Fruit fly (Drosophila melanogaster) whole organism, larva: ENCODE measurements around the gene Tsp68C.

Experiments used
- noc ChIP-seq: fragments of 200-800 bp; sonication (Bioruptor generic); optimal IDR thresholded peaks from 3 replicates; lab custom pipeline; 2019; ENCODE audit warnings: missing biosample characterization, mild to moderate bottlenecking, missing genetic modification characterization, moderate library complexity

The Tsp68C gene

DNA sequence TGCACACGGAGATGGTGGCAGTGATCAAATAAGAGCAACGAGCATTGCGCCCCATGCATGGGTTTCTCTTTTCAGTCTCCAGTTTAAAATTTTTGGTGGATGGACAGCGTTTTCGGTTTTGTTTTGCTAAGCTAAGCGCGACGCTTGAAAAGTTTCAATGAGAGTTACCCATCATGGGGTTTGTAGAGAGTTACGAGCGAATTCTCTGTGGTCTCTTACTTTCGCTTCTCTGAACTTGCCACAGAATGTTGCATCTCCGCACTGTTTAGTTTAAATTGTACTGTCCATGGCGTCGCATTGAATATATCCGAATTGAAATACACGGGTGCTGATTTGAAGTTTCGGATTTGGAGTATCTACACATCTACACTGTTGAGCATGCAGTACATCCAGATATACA lies at the start of gene Tsp68C:
Gene Tsp68C, plus strand, starts transcription at position 301 of the 400 bp plus-strand sequence.
- no peak for TF ChIP-seq noc (tag; lab: Kevin White, UChicago)

DNA sequence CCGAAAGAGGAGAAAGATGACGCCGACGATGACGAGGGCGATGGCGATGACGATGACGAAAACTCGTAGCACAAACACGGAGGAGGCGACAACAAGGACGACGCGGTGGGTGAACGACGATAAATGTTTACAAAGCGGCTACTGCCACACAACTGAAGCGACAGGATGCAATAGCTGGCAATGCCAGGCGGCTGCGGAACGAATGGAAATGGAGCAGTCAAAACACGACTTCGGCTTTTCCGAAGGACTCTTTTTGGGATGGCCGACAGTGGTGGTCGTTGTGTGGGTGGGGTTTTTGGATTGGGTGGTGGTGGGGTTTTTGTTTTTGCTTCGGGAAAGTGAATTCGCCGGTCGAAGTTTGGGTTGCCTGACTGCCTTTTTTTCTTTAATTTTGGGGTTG lies 40.2 kb upstream of the Tsp68C start, which contains the start of gene bru3:
Gene bru3, minus strand, starts transcription at position 143 of the 400 bp plus-strand sequence.
- TF ChIP-seq noc (tag; lab: Kevin White, UChicago): no peak

DNA sequence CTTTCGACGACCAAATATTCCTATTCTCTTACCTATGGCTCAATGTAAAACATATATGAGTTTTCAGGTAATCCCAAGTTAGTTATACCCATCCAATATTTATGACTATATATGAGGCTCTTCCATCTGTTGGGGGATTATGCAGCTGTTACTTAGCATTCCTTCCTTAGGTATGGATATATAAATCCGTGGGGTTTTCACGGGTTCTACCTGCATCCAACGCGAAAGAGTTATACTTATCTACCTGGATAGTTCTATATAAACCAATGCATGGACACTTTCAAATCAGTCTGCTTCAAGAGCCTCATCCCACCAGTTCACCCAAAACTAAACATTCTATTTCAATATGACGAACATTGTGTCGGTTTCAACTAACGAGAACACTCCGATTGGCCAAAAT lies 6.0 kb upstream of the Tsp68C start, which contains the start of gene CG43184:
Gene CG43184, plus strand, starts transcription at position 301 of the 400 bp plus-strand sequence.
- TF ChIP-seq noc (tag; lab: Kevin White, UChicago): no peak

DNA sequence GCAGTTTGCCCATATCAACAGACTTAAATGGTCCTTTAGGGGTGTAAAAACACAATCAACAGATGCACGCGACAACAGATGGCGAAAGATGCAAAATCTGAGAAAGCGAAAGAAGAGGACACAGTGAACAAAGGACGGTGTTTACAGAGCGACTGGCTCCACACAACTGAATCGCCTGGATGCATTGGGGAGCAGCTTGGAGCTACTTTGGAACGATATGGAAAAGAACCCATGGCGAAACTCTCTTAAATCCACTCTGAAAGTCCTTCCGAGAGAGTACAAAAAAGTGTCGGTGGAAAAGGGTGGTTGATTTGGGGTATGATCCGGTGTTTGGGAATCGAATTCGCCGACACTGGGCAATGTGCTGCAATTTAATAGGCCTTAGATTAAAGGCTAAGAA lies 2.7 kb upstream of the Tsp68C start:
- no peak for TF ChIP-seq noc (tag; lab: Kevin White, UChicago)

DNA sequence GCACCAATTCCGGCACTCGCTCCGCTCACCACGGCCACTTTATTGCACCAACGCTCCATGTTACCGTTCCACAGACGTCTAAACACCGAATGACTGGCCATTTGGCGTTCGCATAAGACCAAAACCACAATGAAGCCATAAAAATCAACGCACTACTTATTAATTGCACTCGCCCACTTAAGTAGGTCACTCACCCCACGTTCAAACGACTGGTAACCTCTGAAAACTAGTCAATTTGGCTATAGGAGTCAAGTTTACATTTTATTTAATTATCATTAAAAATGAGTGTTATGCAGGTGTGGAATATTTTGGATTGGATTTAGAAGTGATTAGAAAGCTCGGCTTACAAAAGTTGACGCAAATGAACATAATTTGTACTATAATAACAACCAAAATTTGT lies 1.3 kb upstream of the Tsp68C start, which contains the start of gene CG8757:
Gene CG8757, minus strand, starts transcription at position 101 of the 400 bp plus-strand sequence.
- no peak for TF ChIP-seq noc (tag; lab: Kevin White, UChicago)

DNA sequence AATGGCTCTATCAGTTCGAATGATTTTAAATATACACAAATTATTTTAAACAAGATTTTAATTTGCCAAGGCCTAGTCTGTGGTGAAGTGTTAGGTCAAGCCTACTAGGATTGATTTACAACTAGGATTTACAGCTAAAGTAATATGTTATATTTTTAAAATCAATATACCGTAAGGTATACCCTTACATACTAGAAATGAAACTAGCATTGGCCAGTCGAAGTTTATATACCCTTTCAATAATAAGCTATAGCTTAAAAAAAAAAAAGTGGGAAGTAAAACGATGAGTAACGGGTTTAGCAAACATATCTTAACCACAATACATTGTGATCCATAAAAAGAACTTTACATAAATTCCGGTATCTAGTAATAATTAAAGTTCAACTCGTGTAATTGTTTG lies 539 bp upstream of the Tsp68C start, which contains the start of gene CG8750:
Gene CG8750, minus strand, starts transcription at position 101 of the 400 bp plus-strand sequence.
- TF ChIP-seq noc (tag; lab: Kevin White, UChicago): no peak

DNA sequence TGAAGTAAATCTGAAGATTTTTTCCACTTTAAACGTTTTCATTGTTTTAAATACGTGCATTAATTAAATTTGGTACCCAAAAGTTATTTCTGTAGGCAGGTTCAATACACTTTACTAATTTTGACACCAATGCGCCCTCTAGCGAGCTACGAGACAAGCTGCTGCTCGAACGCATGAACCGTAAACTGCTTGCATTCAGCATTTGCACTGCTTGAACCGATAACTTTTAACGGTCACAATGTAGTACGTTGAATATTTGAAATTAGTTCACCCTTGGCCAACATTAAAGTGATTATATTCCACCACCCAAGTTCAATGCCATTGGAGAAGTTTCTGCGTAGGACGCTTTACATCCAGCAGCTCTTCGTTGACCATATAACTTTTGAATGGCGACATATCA lies 1.8 kb downstream of the Tsp68C start:
- no peak for TF ChIP-seq noc (tag; lab: Kevin White, UChicago)

DNA sequence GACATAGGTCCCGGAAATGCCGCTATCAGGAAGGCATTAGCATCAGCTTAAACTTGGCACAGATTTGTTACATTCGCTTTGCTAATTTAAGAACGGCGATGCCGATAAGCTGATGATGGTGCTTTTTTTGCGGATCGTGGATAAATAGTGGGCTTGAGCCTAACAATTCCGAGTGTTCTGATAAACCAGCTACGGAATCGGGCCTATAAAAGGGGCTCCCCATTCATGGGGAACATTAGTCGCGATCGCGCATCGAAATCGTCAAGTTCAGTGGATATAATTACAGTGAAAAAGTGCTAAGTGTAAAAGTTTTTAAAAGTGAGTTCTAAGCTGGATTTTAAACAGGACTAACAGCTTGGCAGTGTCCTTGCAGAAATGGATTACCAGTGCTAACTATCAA lies 2.3 kb downstream of the Tsp68C start, which contains the start of gene Hml:
Gene Hml, plus strand, starts transcription at position 301 of the 400 bp plus-strand sequence.
- TF ChIP-seq noc (tag; lab: Kevin White, UChicago): no peak

DNA sequence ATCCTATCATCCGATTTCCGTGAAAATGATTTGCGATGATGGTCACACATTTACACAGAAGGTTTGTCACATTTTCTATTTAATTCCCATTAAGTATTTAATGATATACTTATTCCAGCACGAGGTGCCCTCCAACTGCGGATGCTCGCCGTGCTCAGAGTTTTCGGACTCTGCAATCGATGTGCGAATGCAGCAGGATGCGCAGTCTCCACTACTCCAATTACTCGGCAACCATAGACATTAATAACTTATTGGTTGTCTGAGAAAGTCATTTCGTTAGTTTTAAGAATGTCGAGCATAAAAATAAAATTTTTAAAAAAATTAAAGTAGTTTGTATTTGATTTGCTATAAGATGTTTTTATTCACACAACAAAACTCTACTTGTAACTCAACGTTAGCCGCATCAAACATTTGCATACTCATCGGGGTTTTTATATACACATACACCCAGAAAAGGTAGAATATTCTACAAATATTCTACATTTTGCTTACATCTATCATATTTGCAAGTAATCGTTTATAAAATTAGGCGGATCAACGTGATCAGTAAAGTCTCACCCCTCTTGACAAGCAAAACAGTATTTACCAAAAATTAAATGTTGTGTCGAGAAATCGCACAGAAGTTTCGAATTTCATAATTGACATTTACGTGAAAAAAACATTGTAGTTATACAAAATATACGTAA lies 16.4 kb downstream of the Tsp68C start:
- no peak for TF ChIP-seq noc (tag; lab: Kevin White, UChicago)

DNA sequence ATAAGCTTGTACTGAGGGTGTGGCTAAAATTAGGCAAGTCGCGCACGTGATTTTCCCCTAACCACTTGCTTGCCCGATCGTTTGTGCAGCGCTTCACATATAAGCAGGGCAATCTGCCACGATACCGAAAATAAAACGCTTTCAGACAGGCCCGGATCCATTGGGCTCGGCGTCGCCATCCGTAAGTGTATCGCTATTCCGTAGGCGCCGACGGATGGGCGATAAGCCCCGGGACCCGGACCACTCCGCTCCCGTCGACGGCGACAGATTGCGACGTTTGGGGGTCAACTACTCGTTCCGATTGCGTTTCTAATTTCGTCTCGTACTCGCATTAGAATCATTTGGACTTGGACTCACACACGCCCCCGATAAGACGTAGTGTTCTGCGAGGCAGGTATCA lies 18.9 kb downstream of the Tsp68C start:
- peak; percentile 90 for TF ChIP-seq noc (tag; lab: Kevin White, UChicago)

DNA sequence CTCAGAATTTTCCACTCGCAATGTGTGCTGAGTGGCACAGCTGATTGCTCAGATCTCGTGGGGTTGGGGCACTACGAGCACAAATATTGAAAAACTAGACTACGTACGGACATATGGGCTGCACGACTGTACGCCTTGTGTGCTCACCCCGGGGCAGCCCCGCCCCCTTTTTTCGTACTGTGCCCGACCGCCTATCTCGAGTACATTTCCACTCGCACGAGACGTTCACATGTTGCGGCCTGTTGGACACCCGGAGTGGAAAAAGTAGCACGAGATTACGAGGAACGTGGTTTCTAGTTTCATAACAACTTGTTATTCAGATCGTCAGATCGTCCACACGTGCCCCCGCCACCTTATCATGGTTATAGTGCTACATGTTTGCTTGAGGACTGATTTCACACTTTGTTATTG lies 19.9 kb downstream of the Tsp68C start:
- no peak for TF ChIP-seq noc (tag; lab: Kevin White, UChicago)

DNA sequence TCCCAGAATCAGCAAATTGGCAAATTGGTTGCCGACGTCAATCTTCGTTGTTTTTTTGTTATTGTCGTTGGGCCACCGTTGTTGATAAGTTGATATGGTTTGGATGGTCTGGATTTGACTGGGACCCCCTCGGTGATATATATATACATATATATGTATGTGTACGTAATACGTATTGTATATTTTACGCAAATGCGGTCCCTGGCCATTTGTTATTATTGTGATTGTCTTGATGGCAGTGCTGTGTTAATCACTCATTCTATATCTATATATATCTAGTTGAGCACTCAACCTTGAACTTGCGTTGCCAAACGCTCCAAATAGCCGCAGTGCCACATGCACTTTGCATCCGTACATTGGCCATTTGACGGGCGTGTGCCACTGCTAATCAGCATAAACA lies 21.1 kb downstream of the Tsp68C start:
- no peak for TF ChIP-seq noc (tag; lab: Kevin White, UChicago)

DNA sequence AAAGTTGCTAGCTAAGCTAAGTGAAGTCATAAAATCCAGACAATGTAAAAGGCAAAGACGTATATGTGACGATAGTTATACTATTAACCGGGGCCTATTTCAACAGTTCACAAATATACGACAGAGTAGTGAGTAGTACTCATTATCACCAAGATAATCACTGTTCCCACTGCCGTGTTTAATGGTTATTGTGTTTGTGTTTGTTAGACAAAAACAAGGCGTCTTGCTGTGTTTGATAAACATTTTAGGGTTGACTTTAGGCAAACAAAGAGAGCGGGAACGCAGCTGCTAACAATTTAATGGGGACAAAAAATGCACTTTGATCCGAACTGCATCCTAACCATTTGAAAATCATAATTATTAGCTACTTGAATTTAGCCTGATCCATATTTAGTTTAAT lies 22.0 kb downstream of the Tsp68C start:
- no peak for TF ChIP-seq noc (tag; lab: Kevin White, UChicago)

DNA sequence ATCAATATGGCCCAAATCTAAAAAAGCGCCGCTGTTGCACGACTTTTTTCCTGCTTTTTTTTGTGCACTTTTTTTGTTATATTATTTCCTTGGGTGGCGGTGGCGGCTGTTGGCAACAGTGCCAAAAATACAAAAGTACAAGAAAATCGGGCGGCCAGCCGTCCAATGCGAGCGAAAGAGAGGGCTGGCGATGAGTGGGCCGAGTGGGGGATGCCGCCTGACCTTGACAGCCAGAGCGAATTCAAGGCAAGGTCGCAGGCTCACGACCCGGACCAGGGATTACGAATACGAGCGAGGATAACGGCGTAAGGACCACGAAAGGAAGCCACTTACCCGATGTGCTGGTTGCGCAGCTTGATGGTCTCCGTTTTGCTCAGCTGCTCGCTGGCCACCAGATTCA lies 22.8 kb downstream of the Tsp68C start:
- TF ChIP-seq noc (tag; lab: Kevin White, UChicago): no peak

DNA sequence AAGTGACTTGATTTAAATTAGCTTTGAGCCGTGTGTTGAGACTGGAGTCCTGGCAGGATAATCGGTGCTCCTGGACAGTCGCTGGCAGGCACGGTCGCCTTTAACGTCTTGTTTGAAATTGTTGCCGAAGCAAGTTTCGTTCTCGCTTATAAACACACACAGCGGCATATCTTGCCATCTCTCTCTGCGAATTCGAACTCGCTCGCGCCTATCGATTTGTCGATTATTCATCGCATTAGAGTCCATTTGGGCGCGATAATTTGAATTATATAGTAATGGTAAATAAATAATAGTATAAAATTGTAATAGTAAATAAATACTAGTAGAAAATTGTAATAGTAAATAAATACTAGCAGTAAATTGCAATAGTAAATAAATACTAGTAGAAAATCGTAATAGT lies 23.3 kb downstream of the Tsp68C start, which contains the start of gene CG8745:
Gene CG8745, minus strand, starts transcription at position 126 of the 400 bp plus-strand sequence.
- no peak for TF ChIP-seq noc (tag; lab: Kevin White, UChicago)

DNA sequence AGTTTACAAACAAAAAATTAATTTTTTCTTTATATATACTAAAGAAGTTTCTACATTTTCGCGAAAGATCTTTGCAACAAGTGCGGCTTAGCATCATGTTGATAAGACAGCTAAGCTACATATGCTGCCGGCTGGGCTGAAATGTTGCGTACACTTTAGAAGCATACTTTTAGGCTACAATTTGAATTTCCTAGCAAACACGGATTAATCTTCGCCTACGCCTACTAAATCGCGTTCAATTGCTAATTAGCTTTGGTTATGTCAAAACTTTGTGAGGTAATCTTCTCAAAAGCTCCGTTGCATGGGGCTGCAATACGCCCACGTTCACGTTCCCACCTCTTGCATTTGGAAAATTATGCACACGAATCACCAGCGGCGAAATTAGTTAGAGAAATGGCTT lies 33.5 kb downstream of the Tsp68C start:
- TF ChIP-seq noc (tag; lab: Kevin White, UChicago): no peak

DNA sequence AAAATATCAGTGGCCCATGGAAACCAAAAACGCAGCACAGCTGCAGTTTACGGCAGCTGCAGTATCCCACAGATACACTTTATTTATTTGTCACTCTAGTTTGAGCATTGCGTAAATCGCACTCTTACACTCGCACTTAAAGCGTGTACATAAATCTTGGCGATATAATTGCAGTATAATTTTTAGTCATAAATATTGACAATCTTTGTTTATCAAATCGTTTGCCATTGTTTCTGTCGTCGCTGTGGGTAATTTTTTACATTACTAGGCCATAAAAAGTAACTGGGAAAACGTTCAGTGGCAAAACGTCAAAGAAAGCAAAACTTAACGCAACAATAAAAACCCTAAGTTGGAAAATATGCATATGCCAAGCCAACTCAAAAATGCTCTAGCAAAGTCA lies 34.4 kb downstream of the Tsp68C start:
- no peak for TF ChIP-seq noc (tag; lab: Kevin White, UChicago)
